Worm (Caenorhabditis elegans) whole organism, late embryonic: ENCODE data around the gene ZK662.2.

ENCODE experiments used
- fkh-10 ChIP-seq: fragments of 150-350 bp; optimal IDR thresholded peaks from 2 replicates; lab custom pipeline; 2014; ENCODE audit warnings: missing biosample characterization, missing genetic modification reagents, missing genetic modification characterization
- pha-4 ChIP-seq: fragments of 150-350 bp; optimal IDR thresholded peaks from 2 replicates; lab custom pipeline; 2018; ENCODE audit warnings: missing biosample characterization, missing genetic modification reagents, missing genetic modification characterization
- rnt-1 ChIP-seq: sonication (generic microtip); optimal IDR thresholded peaks from 2 replicates; lab custom pipeline; 2016; ENCODE audit warnings: missing genetic modification characterization, missing compliant biosample characterization
- unc-55 ChIP-seq: sonication (generic microtip); optimal IDR thresholded peaks from 2 replicates; lab custom pipeline; 2017; ENCODE audit warnings: missing biosample characterization, missing genetic modification reagents, missing genetic modification characterization

ce11 chrX:15706108-15706676, 9.7 kb downstream of the ZK662.2 start:
- TF ChIP-seq unc-55 (GFP tag; lab: Kevin White, UChicago): no peak
- no peak for TF ChIP-seq fkh-10 (GFP tag; lab: Kevin White, UChicago)
- TF ChIP-seq pha-4: no peak
- TF ChIP-seq rnt-1: no peak
